Fruit fly (Drosophila melanogaster) whole organism, embryonic: Measurements from ENCODE around the gene pHCl-2.
A peak's percentile ranks its signal among the peaks of the same experiment; 100 is the strongest.

Experiments
- Atf-2 ChIP-seq: fragments of 200-800 bp; sonication (Bioruptor generic); optimal IDR thresholded peaks from 2 replicates; lab custom pipeline; 2016; ENCODE audit warnings: missing biosample characterization, missing genetic modification characterization
- B-H2 ChIP-seq: fragments of 200-800 bp; sonication (Bioruptor generic); optimal IDR thresholded peaks from 2 replicates; lab custom pipeline; 2018; ENCODE audit warnings: missing biosample characterization, mild to moderate bottlenecking, missing genetic modification characterization
- CG10462 ChIP-seq: fragments of 200-800 bp; sonication (Bioruptor generic); optimal IDR thresholded peaks from 2 replicates; lab custom pipeline; 2016; ENCODE audit warnings: missing biosample characterization, missing genetic modification characterization
- CG11696 ChIP-seq: fragments of 200-800 bp; sonication (Bioruptor generic); IDR thresholded peaks from 2 replicates; pipeline ENCODE4 v1.3.6; 2022; ENCODE audit warnings: missing biosample characterization, missing genetic modification characterization
- CG12071 ChIP-seq: fragments of 200-800 bp; sonication (Bioruptor generic); optimal IDR thresholded peaks from 3 replicates; lab custom pipeline; 2018; ENCODE audit warnings: missing biosample characterization, mild to moderate bottlenecking, missing genetic modification characterization
- CG12155 ChIP-seq: fragments of 200-800 bp; sonication (Bioruptor generic); optimal IDR thresholded peaks from 3 replicates; lab custom pipeline; 2016; ENCODE audit warnings: missing biosample characterization, missing genetic modification characterization
- CG1233 ChIP-seq: fragments of 200-800 bp; sonication (Bioruptor generic); optimal IDR thresholded peaks from 4 replicates; lab custom pipeline; 2018; ENCODE audit warnings: missing biosample characterization, mild to moderate bottlenecking, missing genetic modification characterization
- CG12744 ChIP-seq: fragments of 200-800 bp; sonication (Bioruptor generic); optimal IDR thresholded peaks from 2 replicates; lab custom pipeline; 2016; ENCODE audit warnings: missing biosample characterization, missing genetic modification characterization
- CG15479 ChIP-seq: fragments of 200-800 bp; sonication (Bioruptor generic); optimal IDR thresholded peaks from 3 replicates; lab custom pipeline; 2019; ENCODE audit warnings: missing biosample characterization, mild to moderate bottlenecking, missing genetic modification characterization, moderate library complexity
- CG15514 ChIP-seq: fragments of 200-800 bp; sonication (Bioruptor generic); optimal IDR thresholded peaks from 3 replicates; lab custom pipeline; 2017; ENCODE audit warnings: missing biosample characterization, missing genetic modification characterization, mild to moderate bottlenecking, moderate library complexity, missing genetic modification reagents
- CG17568 ChIP-seq: fragments of 200-800 bp; sonication (Bioruptor generic); optimal IDR thresholded peaks from 2 replicates; lab custom pipeline; 2018; ENCODE audit warnings: missing biosample characterization, mild to moderate bottlenecking, missing genetic modification characterization, moderate library complexity
- CG17612 ChIP-seq: fragments of 200-800 bp; sonication (Bioruptor generic); IDR thresholded peaks from 2 replicates; pipeline ENCODE4 v1.3.6; 2022; ENCODE audit warnings: missing biosample characterization, missing genetic modification characterization
- CG2120 ChIP-seq: fragments of 200-800 bp; sonication (Bioruptor generic); optimal IDR thresholded peaks from 3 replicates; lab custom pipeline; 2016; ENCODE audit warnings: missing biosample characterization, missing genetic modification characterization
- CG31441 ChIP-seq: fragments of 200-800 bp; sonication (Bioruptor generic); IDR thresholded peaks from 2 replicates; pipeline ENCODE4 v1.3.6; 2022; ENCODE audit warnings: missing biosample characterization, missing genetic modification characterization
- CG34376 ChIP-seq: fragments of 200-800 bp; sonication (Bioruptor generic); optimal IDR thresholded peaks from 2 replicates; lab custom pipeline; 2018; ENCODE audit warnings: missing biosample characterization, mild to moderate bottlenecking, missing genetic modification characterization
- CG4328 ChIP-seq: fragments of 200-800 bp; sonication (Bioruptor generic); optimal IDR thresholded peaks from 3 replicates; lab custom pipeline; 2017; ENCODE audit warnings: missing biosample characterization, missing genetic modification reagents, missing genetic modification characterization
- CG6272 ChIP-seq: fragments of 200-800 bp; sonication (Bioruptor generic); IDR thresholded peaks from 2 replicates; pipeline ENCODE4 v1.3.6; 2022; ENCODE audit warnings: missing biosample characterization, missing genetic modification characterization
- CG6654 ChIP-seq: fragments of 200-800 bp; sonication (Bioruptor generic); optimal IDR thresholded peaks from 2 replicates; lab custom pipeline; 2017; ENCODE audit warnings: missing biosample characterization, mild to moderate bottlenecking, missing genetic modification characterization
- CG7745 ChIP-seq: fragments of 200-800 bp; sonication (Bioruptor generic); optimal IDR thresholded peaks from 2 replicates; lab custom pipeline; 2018; ENCODE audit warnings: missing biosample characterization, mild to moderate bottlenecking, missing genetic modification characterization, moderate library complexity
- CG9876 ChIP-seq: fragments of 200-800 bp; sonication (Bioruptor generic); optimal IDR thresholded peaks from 2 replicates; lab custom pipeline; 2016; ENCODE audit warnings: missing biosample characterization, missing genetic modification characterization
- Deaf1 ChIP-seq: fragments of 200-800 bp; optimal IDR thresholded peaks from 3 replicates; lab custom pipeline; 2019; ENCODE audit warnings: missing biosample characterization, mild to moderate bottlenecking, missing genetic modification characterization, moderate library complexity
- Dp ChIP-seq: fragments of 200-800 bp; sonication (Bioruptor generic); optimal IDR thresholded peaks from 2 replicates; lab custom pipeline; 2018; ENCODE audit warnings: missing biosample characterization, mild to moderate bottlenecking, missing genetic modification characterization, moderate library complexity
- HmgZ ChIP-seq: fragments of 200-800 bp; sonication (Bioruptor generic); optimal IDR thresholded peaks from 2 replicates; lab custom pipeline; 2018; ENCODE audit warnings: missing biosample characterization, mild to moderate bottlenecking, missing genetic modification characterization
- Jarid2 ChIP-seq: fragments of 200-800 bp; sonication (Bioruptor generic); optimal IDR thresholded peaks from 3 replicates; lab custom pipeline; 2017; ENCODE audit warnings: mild to moderate bottlenecking, missing biosample characterization, missing genetic modification reagents, missing genetic modification characterization
- NC2α ChIP-seq: fragments of 200-800 bp; sonication (Bioruptor generic); optimal IDR thresholded peaks from 2 replicates; lab custom pipeline; 2016; ENCODE audit warnings: missing biosample characterization, missing genetic modification characterization
- Nf-YB ChIP-seq: fragments of 200-800 bp; sonication (Bioruptor generic); optimal IDR thresholded peaks from 3 replicates; lab custom pipeline; 2019; ENCODE audit warnings: missing biosample characterization, mild to moderate bottlenecking, missing genetic modification characterization, moderate library complexity
- Pdp1 ChIP-seq, 2 experiments: fragments of 200-800 bp; sonication (Bioruptor generic); optimal IDR thresholded peaks; 3 replicates each; lab custom pipeline; 2016; ENCODE audit warnings: missing biosample characterization in 2 of 2, missing genetic modification characterization in 2 of 2, mild to moderate bottlenecking in 1 of 2, moderate library complexity in 1 of 2
- Six4 ChIP-seq: fragments of 200-800 bp; sonication (Bioruptor generic); optimal IDR thresholded peaks from 2 replicates; lab custom pipeline; 2016; ENCODE audit warnings: missing biosample characterization, missing genetic modification characterization
- ase ChIP-seq: fragments of 200-800 bp; sonication (Bioruptor generic); IDR thresholded peaks from 3 replicates; pipeline ENCODE4 v1.3.6; 2022; ENCODE audit warnings: missing biosample characterization, missing genetic modification characterization
- az2 ChIP-seq: fragments of 200-800 bp; sonication (Bioruptor generic); optimal IDR thresholded peaks from 3 replicates; lab custom pipeline; 2016; ENCODE audit warnings: missing biosample characterization, missing genetic modification characterization
- bbx ChIP-seq: fragments of 200-800 bp; sonication (Bioruptor generic); IDR thresholded peaks from 2 replicates; pipeline ENCODE4 v1.3.6; 2022; ENCODE audit warnings: missing biosample characterization, missing genetic modification characterization; ENCODE audit not compliant: partially characterized antibody
- btn ChIP-seq: fragments of 200-800 bp; sonication (Bioruptor generic); optimal IDR thresholded peaks from 2 replicates; lab custom pipeline; 2016; ENCODE audit warnings: missing biosample characterization, missing genetic modification characterization
- crol ChIP-seq: fragments of 200-800 bp; sonication (Bioruptor generic); IDR thresholded peaks from 2 replicates; pipeline ENCODE4 v1.3.6; 2022; ENCODE audit warnings: missing biosample characterization, missing genetic modification characterization
- da ChIP-seq: fragments of 200-800 bp; sonication (Bioruptor generic); optimal IDR thresholded peaks from 2 replicates; lab custom pipeline; 2016; ENCODE audit warnings: missing biosample characterization, missing genetic modification characterization
- emc ChIP-seq: fragments of 200-800 bp; sonication (Bioruptor generic); optimal IDR thresholded peaks from 2 replicates; lab custom pipeline; 2016; ENCODE audit warnings: missing biosample characterization, missing genetic modification characterization
- esg ChIP-seq: fragments of 200-800 bp; sonication (Bioruptor generic); conservative IDR thresholded peaks from 2 replicates; pipeline ENCODE4 v1.3.6; 2022; ENCODE audit warnings: missing biosample characterization, missing genetic modification characterization
- exex ChIP-seq: fragments of 200-800 bp; sonication (Bioruptor generic); optimal IDR thresholded peaks from 4 replicates; lab custom pipeline; 2018; ENCODE audit warnings: missing biosample characterization, mild to moderate bottlenecking, missing genetic modification characterization, moderate library complexity
- grau ChIP-seq: fragments of 200-800 bp; optimal IDR thresholded peaks from 3 replicates; lab custom pipeline; 2019; ENCODE audit warnings: missing biosample characterization, mild to moderate bottlenecking, missing genetic modification characterization, moderate library complexity
- grn ChIP-seq: fragments of 200-800 bp; sonication (Bioruptor generic); optimal IDR thresholded peaks from 3 replicates; lab custom pipeline; 2017; ENCODE audit warnings: missing biosample characterization, missing genetic modification characterization
- gsb ChIP-seq: fragments of 200-800 bp; sonication (Bioruptor generic); IDR thresholded peaks from 2 replicates; pipeline ENCODE4 v1.3.6; 2022; ENCODE audit warnings: missing biosample characterization, missing genetic modification characterization
- jing ChIP-seq: fragments of 200-800 bp; sonication (Bioruptor generic); optimal IDR thresholded peaks from 2 replicates; lab custom pipeline; 2018; ENCODE audit warnings: missing biosample characterization, mild to moderate bottlenecking, missing genetic modification characterization
- kay ChIP-seq: fragments of 200-800 bp; sonication (Bioruptor generic); optimal IDR thresholded peaks from 2 replicates; lab custom pipeline; 2016; ENCODE audit warnings: missing biosample characterization, missing genetic modification characterization
- lbe ChIP-seq: fragments of 200-800 bp; sonication (Bioruptor generic); optimal IDR thresholded peaks from 2 replicates; lab custom pipeline; 2016; ENCODE audit warnings: missing biosample characterization, mild to moderate bottlenecking, missing genetic modification characterization
- nmo ChIP-seq: fragments of 200-800 bp; sonication (Bioruptor generic); optimal IDR thresholded peaks from 2 replicates; lab custom pipeline; 2018; ENCODE audit warnings: missing biosample characterization, mild to moderate bottlenecking, missing genetic modification characterization, moderate library complexity
- pfk ChIP-seq: fragments of 200-800 bp; sonication (Bioruptor generic); optimal IDR thresholded peaks from 2 replicates; lab custom pipeline; 2018; ENCODE audit warnings: missing biosample characterization, mild to moderate bottlenecking, missing genetic modification characterization, moderate library complexity
- prd ChIP-seq, 3 experiments: fragments of >200 bp in 2 of 3; fragments of 200-800 bp in 1 of 3; sonication (Bioruptor generic) in 1 of 3; optimal IDR thresholded peaks in 2 of 3; IDR thresholded peaks in 1 of 3; 2 replicates in 2 of 3; 3 replicates in 1 of 3; pipeline versions ENCODE4 v1.3.6 to Lab custom; 2017 to 2022; ENCODE audit warnings: missing biosample characterization in 1 of 3, missing genetic modification characterization in 1 of 3
- stc ChIP-seq: fragments of 200-800 bp; sonication (Bioruptor generic); IDR thresholded peaks from 2 replicates; pipeline ENCODE4 v1.3.6; 2022; ENCODE audit warnings: missing biosample characterization, missing genetic modification characterization
- tna ChIP-seq: fragments of 200-800 bp; sonication (Bioruptor generic); IDR thresholded peaks from 2 replicates; pipeline ENCODE4 v1.3.6; 2022; ENCODE audit warnings: missing biosample characterization, missing genetic modification characterization; ENCODE audit not compliant: partially characterized antibody
- trh ChIP-seq: fragments of 200-800 bp; sonication (Bioruptor generic); optimal IDR thresholded peaks from 2 replicates; lab custom pipeline; 2016; ENCODE audit warnings: missing biosample characterization, missing genetic modification characterization
- twi ChIP-seq: fragments of 200-800 bp; optimal IDR thresholded peaks from 2 replicates; lab custom pipeline; 2019; ENCODE audit warnings: missing biosample characterization, mild to moderate bottlenecking, missing genetic modification characterization, moderate library complexity

Gene pHCl-2

DNA sequence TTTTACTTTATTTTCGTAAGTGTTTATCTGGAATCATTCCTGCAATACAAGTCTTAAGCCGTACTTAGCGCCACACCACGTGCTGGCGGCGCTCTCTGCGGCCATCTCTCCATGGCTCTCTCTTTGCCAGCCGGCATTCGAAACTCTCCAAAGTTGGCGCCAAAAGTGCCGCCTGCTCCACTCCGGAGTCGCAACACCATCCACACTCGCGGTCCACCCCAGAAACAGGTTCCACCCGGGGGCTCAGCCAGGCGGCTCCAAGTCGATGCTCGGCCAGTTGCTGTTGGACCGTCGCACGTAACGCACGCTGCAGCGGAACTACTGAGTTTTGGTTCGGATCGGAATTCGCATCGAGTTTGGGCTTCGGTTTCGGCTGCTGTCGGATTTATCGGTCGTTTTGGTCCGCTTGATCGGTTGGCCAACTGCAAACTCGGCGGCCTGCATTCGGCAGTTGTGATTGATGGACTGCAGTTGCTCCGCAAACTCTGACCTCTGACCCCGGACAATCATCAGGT lies 5.8 kb upstream of the pHCl-2 start, which contains the start of gene CG34347 (continued):
- TF ChIP-seq NC2α (no peak), Dp (GFP tag; lab: Kevin White, UChicago) (peak; percentile 31), CG17568 (GFP tag; lab: Kevin White, UChicago) (no peak), CG9876 (GFP tag; lab: Kevin White, UChicago) (no peak), CG12155 (GFP tag; lab: Kevin White, UChicago) (no peak), stc (GFP tag; lab: Robert Waterston, UW) (0 out of 2 replicates have a peak, but pooled peaks have one; percentile 24), grau (no peak), CG1233 (GFP tag; lab: Kevin White, UChicago) (no peak), gsb (GFP tag; lab: Robert Waterston, UW) (0 out of 2 replicates have a peak, but pooled peaks have one; percentile 18), CG17612 (GFP tag; lab: Robert Waterston, UW) (no peak), CG2120 (GFP tag; lab: Kevin White, UChicago) (no peak), crol (GFP tag; lab: Robert Waterston, UW) (0 out of 2 replicates have a peak, but pooled peaks have one; percentile 28), pfk (no peak), esg (GFP tag; lab: Robert Waterston, UW) (no peak), bbx (GFP tag; lab: Robert Waterston, UW) (peak; percentile 61), CG34376 (GFP tag; lab: Kevin White, UChicago) (no peak), Pdp1 (GFP tag; optimal IDR thresholded peaks at IDR 0.05; lab: Kevin White, UChicago) (peak in 1 of 2 experiments; percentile 28), Nf-YB (GFP tag; lab: Kevin White, UChicago) (no peak), ase (GFP tag; lab: Robert Waterston, UW) (no peak), lbe (GFP tag; lab: Kevin White, UChicago) (no peak), HmgZ (peak; percentile 12), CG11696 (GFP tag; lab: Robert Waterston, UW) (no peak), twi (tag; lab: Kevin White, UChicago) (no peak), emc (no peak), CG15514 (GFP tag; lab: Kevin White, UChicago) (peak; percentile 28), CG15479 (GFP tag; lab: Kevin White, UChicago) (no peak), CG10462 (GFP tag; lab: Kevin White, UChicago) (no peak), CG12744 (no peak), B-H2 (GFP tag; lab: Kevin White, UChicago) (no peak), exex (no peak), trh (GFP tag; lab: Kevin White, UChicago) (no peak), Six4 (no peak), CG6654 (GFP tag; lab: Kevin White, UChicago) (no peak), CG4328 (GFP tag; lab: Kevin White, UChicago) (no peak), grn (GFP tag; lab: Kevin White, UChicago) (no peak), prd (optimal IDR thresholded peaks at IDR 0.05; lab: Kevin White, UChicago) (no peak), prd (GFP tag; IDR thresholded peaks at IDR 0.05; lab: Robert Waterston, UW) (0 out of 3 replicates have a peak, but pooled peaks have one; percentile 9), CG7745 (no peak), tna (GFP tag; lab: Robert Waterston, UW) (peak; percentile 31; the same call in 1 of the 2 replicates), az2 (GFP tag; lab: Kevin White, UChicago) (no peak), Atf-2 (GFP tag; lab: Kevin White, UChicago) (no peak), nmo (GFP tag; lab: Kevin White, UChicago) (no peak), Jarid2 (GFP tag; lab: Kevin White, UChicago) (peak; percentile 97), jing (no peak), CG6272 (no peak), Deaf1 (peak; percentile 93), CG12071 (GFP tag; lab: Kevin White, UChicago) (peak; percentile 38), kay (GFP tag; lab: Kevin White, UChicago) (no peak), btn (GFP tag; lab: Kevin White, UChicago) (no peak), da (GFP tag; lab: Kevin White, UChicago) (no peak), CG31441 (GFP tag; lab: Robert Waterston, UW) (no peak)
